Worm (Caenorhabditis elegans): Measurements from ENCODE around the gene ccg-1.

ce11 chrIV:15245655-15246054 lies 29.9 kb downstream of the ccg-1 start, which contains the start of gene Y73F8A.36:
- TF ChIP-seq egl-27 (tag; optimal IDR thresholded peaks at IDR 0.05) (no peak), dve-1 (tag; optimal IDR thresholded peaks at IDR 0.05; ENCODE audit: insufficient read depth) (no peak), lsy-2 (tag; optimal IDR thresholded peaks at IDR 0.05) (no peak), ceh-44 (GFP tag; IDR thresholded peaks at IDR 0.05) (no peak), mes-2 (tag; optimal IDR thresholded peaks at IDR 0.05; ENCODE audit: poor library complexity, severe bottlenecking) (no peak), jun-1 (tag; optimal IDR thresholded peaks at IDR 0.05) (no peak), tra-1 (GFP tag; IDR thresholded peaks at IDR 0.05) (no peak)

Data from whole organism, L4 larva.